Worm (Caenorhabditis elegans) whole organism, L3 larva: ENCODE measurements around the gene pmp-1.

Source experiments
- R02D3.7 ChIP-seq: fragments of 150-350 bp; optimal IDR thresholded peaks from 2 replicates; lab custom pipeline; 2014; ENCODE audit warnings: missing biosample characterization, missing genetic modification characterization
- ZK546.5 ChIP-seq: sonication (generic microtip); optimal IDR thresholded peaks from 2 replicates; lab custom pipeline; 2017; ENCODE audit warnings: missing biosample characterization, missing genetic modification characterization
- aly-2 ChIP-seq: fragments of 150-350 bp; optimal IDR thresholded peaks from 2 replicates; lab custom pipeline; 2014; ENCODE audit warnings: missing biosample characterization, missing genetic modification characterization
- ama-1 ChIP-seq: fragments of 150-350 bp; optimal IDR thresholded peaks from 2 replicates; lab custom pipeline; 2018
- ceh-82 ChIP-seq: fragments of 150-350 bp; optimal IDR thresholded peaks from 2 replicates; lab custom pipeline; 2014; ENCODE audit warnings: missing biosample characterization, missing genetic modification characterization
- ceh-9 ChIP-seq: sonication (generic microtip); optimal IDR thresholded peaks from 2 replicates; lab custom pipeline; 2018; ENCODE audit warnings: missing biosample characterization, missing genetic modification characterization
- daf-12 ChIP-seq: fragments of 150-350 bp; optimal IDR thresholded peaks from 2 replicates; lab custom pipeline; 2014; ENCODE audit warnings: missing biosample characterization, missing genetic modification reagents, missing genetic modification characterization
- egl-27 ChIP-seq: sonication (generic microtip); optimal IDR thresholded peaks from 4 replicates; lab custom pipeline; 2017; ENCODE audit warnings: missing biosample characterization, missing genetic modification reagents, missing genetic modification characterization
- egl-5 ChIP-seq: fragments of 150-350 bp; optimal IDR thresholded peaks from 2 replicates; lab custom pipeline; 2017; ENCODE audit warnings: missing biosample characterization, missing genetic modification reagents, missing genetic modification characterization, inconsistent platforms
- elt-1 ChIP-seq: fragments of 150-350 bp; optimal IDR thresholded peaks from 2 replicates; lab custom pipeline; 2014; ENCODE audit warnings: missing biosample characterization, missing genetic modification characterization
- elt-2 ChIP-seq: sonication (generic microtip); optimal IDR thresholded peaks from 2 replicates; lab custom pipeline; 2016; ENCODE audit warnings: missing genetic modification reagents, mild to moderate bottlenecking, missing genetic modification characterization, missing compliant biosample characterization
- eor-1 ChIP-seq, 2 experiments: fragments of 150-350 bp; optimal IDR thresholded peaks; 2 replicates each; lab custom pipeline; 2014 to 2018; ENCODE audit warnings: missing biosample characterization in 2 of 2, missing genetic modification characterization in 2 of 2
- fkh-10 ChIP-seq: sonication (generic microtip); optimal IDR thresholded peaks from 2 replicates; lab custom pipeline; 2017; ENCODE audit warnings: missing biosample characterization, missing genetic modification reagents, missing genetic modification characterization
- fos-1 ChIP-seq: fragments of 150-350 bp; optimal IDR thresholded peaks from 2 replicates; lab custom pipeline; 2014; ENCODE audit warnings: missing biosample characterization, missing genetic modification characterization
- jun-1 ChIP-seq: fragments of 150-350 bp; optimal IDR thresholded peaks from 2 replicates; lab custom pipeline; 2014; ENCODE audit warnings: missing biosample characterization, missing genetic modification reagents, missing genetic modification characterization
- lin-15B ChIP-seq: fragments of 150-350 bp; optimal IDR thresholded peaks from 2 replicates; lab custom pipeline; 2014; ENCODE audit warnings: missing biosample characterization, missing genetic modification characterization
- lin-39 ChIP-seq: fragments of 150-350 bp; optimal IDR thresholded peaks from 2 replicates; lab custom pipeline; 2018; ENCODE audit warnings: missing biosample characterization, missing genetic modification reagents, missing genetic modification characterization
- mml-1 ChIP-seq: fragments of 150-350 bp; sonication (generic microtip); optimal IDR thresholded peaks from 3 replicates; lab custom pipeline; 2014; ENCODE audit warnings: missing biosample characterization, missing genetic modification characterization
- nfya-1 ChIP-seq: sonication (generic microtip); optimal IDR thresholded peaks from 2 replicates; lab custom pipeline; 2017; ENCODE audit warnings: missing genetic modification characterization, mild to moderate bottlenecking, missing compliant biosample characterization, antibody characterized with exemption, moderate library complexity; ENCODE audit not compliant: insufficient read depth
- nhr-12 ChIP-seq: fragments of 150-350 bp; optimal IDR thresholded peaks from 2 replicates; lab custom pipeline; 2014; ENCODE audit warnings: missing biosample characterization, missing genetic modification characterization
- nhr-23 ChIP-seq: fragments of 150-350 bp; optimal IDR thresholded peaks from 2 replicates; lab custom pipeline; 2014; ENCODE audit warnings: missing biosample characterization, missing genetic modification reagents, missing genetic modification characterization
- nhr-237 ChIP-seq: fragments of 150-350 bp; optimal IDR thresholded peaks from 2 replicates; lab custom pipeline; 2014; ENCODE audit warnings: missing biosample characterization, missing genetic modification characterization
- nhr-25 ChIP-seq: sonication (generic microtip); optimal IDR thresholded peaks from 2 replicates; lab custom pipeline; 2017; ENCODE audit warnings: missing biosample characterization, missing genetic modification characterization
- nhr-28 ChIP-seq: fragments of 150-350 bp; optimal IDR thresholded peaks from 2 replicates; lab custom pipeline; 2014; ENCODE audit warnings: missing biosample characterization, missing genetic modification characterization
- nhr-67 ChIP-seq: fragments of 150-350 bp; optimal IDR thresholded peaks from 2 replicates; lab custom pipeline; 2014; ENCODE audit warnings: missing biosample characterization, missing genetic modification characterization
- nhr-76 ChIP-seq: fragments of 150-350 bp; sonication (generic microtip); optimal IDR thresholded peaks from 5 replicates; lab custom pipeline; 2014; ENCODE audit warnings: missing biosample characterization, missing genetic modification characterization
- nhr-77 ChIP-seq: fragments of 150-350 bp; optimal IDR thresholded peaks from 2 replicates; lab custom pipeline; 2014; ENCODE audit warnings: missing biosample characterization, missing genetic modification characterization
- pha-4 ChIP-seq: fragments of 150-350 bp; optimal IDR thresholded peaks from 2 replicates; lab custom pipeline; 2014; ENCODE audit warnings: missing biosample characterization, missing genetic modification reagents, missing genetic modification characterization
- pqm-1 ChIP-seq: fragments of 150-350 bp; optimal IDR thresholded peaks from 2 replicates; lab custom pipeline; 2017; ENCODE audit warnings: missing biosample characterization, missing genetic modification characterization, inconsistent platforms
- sea-2 ChIP-seq: fragments of 150-350 bp; sonication (generic microtip); optimal IDR thresholded peaks from 4 replicates; lab custom pipeline; 2014; ENCODE audit warnings: missing biosample characterization, missing genetic modification reagents, missing genetic modification characterization
- skn-1 ChIP-seq: fragments of 150-350 bp; optimal IDR thresholded peaks from 2 replicates; lab custom pipeline; 2014; ENCODE audit warnings: missing biosample characterization, missing genetic modification characterization
- snpc-4 ChIP-seq: fragments of 150-350 bp; optimal IDR thresholded peaks from 2 replicates; lab custom pipeline; 2014; ENCODE audit warnings: missing biosample characterization, missing genetic modification characterization
- tbx-2 ChIP-seq: sonication (generic microtip); optimal IDR thresholded peaks from 2 replicates; lab custom pipeline; 2016; ENCODE audit warnings: mild to moderate bottlenecking, missing genetic modification characterization, missing compliant biosample characterization
- unc-39 ChIP-seq: sonication (generic microtip); optimal IDR thresholded peaks from 4 replicates; lab custom pipeline; 2017; ENCODE audit warnings: missing biosample characterization, missing genetic modification characterization
- unc-62 ChIP-seq: fragments of 150-350 bp; sonication (generic microtip); optimal IDR thresholded peaks from 4 replicates; lab custom pipeline; 2014; ENCODE audit warnings: missing biosample characterization, missing genetic modification reagents, missing genetic modification characterization
- zag-1 ChIP-seq: fragments of 150-350 bp; optimal IDR thresholded peaks from 2 replicates; lab custom pipeline; 2014; ENCODE audit warnings: missing biosample characterization, missing genetic modification characterization
- ztf-11 ChIP-seq: fragments of 150-350 bp; optimal IDR thresholded peaks from 2 replicates; lab custom pipeline; 2014; ENCODE audit warnings: missing biosample characterization, missing genetic modification characterization
- ztf-4 ChIP-seq: fragments of 150-350 bp; optimal IDR thresholded peaks from 2 replicates; lab custom pipeline; 2014; ENCODE audit warnings: missing biosample characterization, missing genetic modification characterization

Gene pmp-1

DNA sequence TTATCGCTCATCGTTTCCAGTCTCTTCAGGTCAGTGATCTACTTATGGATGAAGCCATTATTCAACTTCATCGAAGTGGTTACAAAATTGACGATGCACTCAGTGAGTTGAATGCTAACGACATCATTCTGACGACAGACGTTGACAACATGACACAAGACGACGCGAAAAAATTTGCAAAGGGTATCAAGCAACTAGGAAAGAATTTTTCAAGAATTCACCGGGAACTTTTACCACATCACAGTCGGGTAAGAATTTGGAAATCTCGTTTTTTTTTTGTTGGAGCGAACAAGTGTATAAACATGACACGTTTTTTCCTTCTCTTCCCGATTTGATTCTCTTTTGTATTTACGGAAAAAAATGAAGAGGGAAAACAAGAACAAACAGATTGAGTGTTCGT lies 42.9 kb downstream of the pmp-1 start:
- TF ChIP-seq zag-1 (tag; lab: Kevin White, UChicago) = no peak
- peak; percentile 85 for TF ChIP-seq pha-4 (tag; lab: Kevin White, UChicago)

DNA sequence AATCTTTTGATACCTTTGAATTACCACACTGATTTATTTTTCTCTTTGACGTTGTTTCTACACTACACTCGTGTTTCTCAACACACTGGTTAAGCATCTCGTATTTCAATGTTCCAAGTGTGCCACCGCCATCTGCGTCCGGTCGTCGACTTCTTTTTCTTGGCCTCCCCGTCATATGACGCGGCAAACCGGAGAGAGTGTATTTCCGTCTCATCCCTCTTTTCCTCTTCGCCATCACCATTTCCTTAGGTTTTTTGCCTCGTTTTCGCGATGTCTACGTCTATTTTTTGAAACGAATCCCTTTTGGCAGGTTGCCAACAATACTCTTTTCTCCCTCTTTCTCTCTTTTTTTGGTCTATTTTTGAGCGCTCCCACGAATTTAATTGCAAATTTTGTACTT lies 44.6 kb downstream of the pmp-1 start:
- TF ChIP-seq ztf-4 (tag; lab: Kevin White, UChicago) (no peak), eor-1 (tag; optimal IDR thresholded peaks at IDR 0.05; lab: Kevin White, UChicago) (no peak), nhr-28 (tag; lab: Kevin White, UChicago) (no peak), daf-12 (no peak), ZK546.5 (no peak), pha-4 (tag; lab: Kevin White, UChicago) (no peak), egl-27 (no peak), nfya-1 (tag; lab: Kevin White, UChicago) (peak; percentile 64), nhr-67 (no peak), ceh-9 (no peak), elt-1 (tag; lab: Kevin White, UChicago) (peak; percentile 42), unc-62 (GFP tag; lab: Kevin White, UChicago) (peak; percentile 40), lin-39 (tag; lab: Kevin White, UChicago) (peak; percentile 75), fkh-10 (no peak), nhr-12 (tag; lab: Kevin White, UChicago) (no peak), elt-2 (tag; lab: Kevin White, UChicago) (peak; percentile 39), nhr-25 (tag; lab: Kevin White, UChicago) (no peak), nhr-77 (no peak), zag-1 (tag; lab: Kevin White, UChicago) (no peak), nhr-76 (tag; lab: Kevin White, UChicago) (no peak), ama-1 (lab: Kevin White, UChicago) (no peak), fos-1 (tag; lab: Kevin White, UChicago) (no peak), nhr-23 (no peak), aly-2 (tag; lab: Kevin White, UChicago) (no peak), tbx-2 (peak; percentile 26), egl-5 (tag; lab: Kevin White, UChicago) (no peak), nhr-237 (tag; lab: Kevin White, UChicago) (no peak), sea-2 (GFP tag; lab: Kevin White, UChicago) (no peak), skn-1 (no peak), snpc-4 (no peak), jun-1 (tag; lab: Kevin White, UChicago) (no peak), mml-1 (tag; lab: Kevin White, UChicago) (no peak)
- TF ChIP-seq, all 47 proteins: peak for 6

DNA sequence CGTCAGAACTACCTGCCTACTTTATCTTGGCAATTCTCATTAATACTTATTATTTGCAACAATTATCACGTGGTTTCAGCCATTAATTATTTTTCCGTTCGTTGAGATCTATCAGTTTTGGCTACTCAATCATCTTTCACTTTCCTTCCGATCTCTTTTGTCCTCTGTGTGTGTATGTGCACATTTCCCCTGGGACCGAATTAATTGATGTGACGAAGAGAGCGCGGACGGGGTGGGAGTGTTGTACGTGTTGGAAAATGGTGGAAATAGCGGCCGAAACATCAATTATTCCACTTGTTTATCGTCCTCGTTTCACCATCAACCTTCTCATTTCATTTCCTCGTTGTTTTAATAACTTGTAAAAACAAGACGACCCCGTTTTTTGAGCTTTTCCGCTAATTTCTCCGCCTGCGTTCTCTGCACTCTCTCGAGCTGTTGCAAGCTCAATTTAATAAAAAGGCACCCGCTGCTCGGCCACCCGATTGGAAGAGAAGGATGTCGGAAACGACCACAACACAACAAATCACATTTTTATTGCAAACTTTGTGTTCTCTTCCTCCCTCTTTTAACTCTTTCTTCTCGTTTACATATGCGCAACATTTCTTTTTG lies 45.2 kb downstream of the pmp-1 start:
- TF ChIP-seq lin-39 (tag; lab: Kevin White, UChicago) (peak; percentile 72), fos-1 (tag; lab: Kevin White, UChicago) (no peak), nhr-28 (tag; lab: Kevin White, UChicago) (no peak), unc-62 (GFP tag; lab: Kevin White, UChicago) (peak; percentile 94), sea-2 (GFP tag; lab: Kevin White, UChicago) (no peak), nfya-1 (tag; lab: Kevin White, UChicago) (peak; percentile 41), tbx-2 (peak; percentile 38), nhr-12 (tag; lab: Kevin White, UChicago) (no peak), zag-1 (tag; lab: Kevin White, UChicago) (no peak), lin-15B (tag; lab: Kevin White, UChicago) (no peak), ceh-82 (tag; lab: Kevin White, UChicago) (no peak), R02D3.7 (no peak), pqm-1 (no peak), nhr-67 (no peak), egl-27 (peak; percentile 86), jun-1 (tag; lab: Kevin White, UChicago) (no peak), unc-39 (peak; percentile 18), egl-5 (tag; lab: Kevin White, UChicago) (no peak), nhr-25 (tag; lab: Kevin White, UChicago) (no peak), ceh-9 (no peak), nhr-76 (tag; lab: Kevin White, UChicago) (no peak), ZK546.5 (no peak), ztf-11 (tag; lab: Kevin White, UChicago) (peak; percentile 12)
- TF ChIP-seq, all 47 proteins: peak for 7
